Fruit fly (Drosophila melanogaster) whole organism, embryonic: ENCODE results near the gene CG13012.

Source experiments
- CG12155 ChIP-seq: fragments of 200-800 bp; sonication (Bioruptor generic); optimal IDR thresholded peaks from 3 replicates; lab custom pipeline; 2016; ENCODE audit warnings: missing biosample characterization, missing genetic modification characterization
- CG12236 ChIP-seq: fragments of 200-800 bp; sonication (Bioruptor generic); optimal IDR thresholded peaks from 2 replicates; lab custom pipeline; 2016; ENCODE audit warnings: missing biosample characterization, missing genetic modification characterization
- CG14014 ChIP-seq: fragments of 200-800 bp; sonication (Bioruptor generic); IDR thresholded peaks from 2 replicates; pipeline ENCODE4 v1.3.6; 2022; ENCODE audit warnings: missing biosample characterization, missing genetic modification characterization
- CG15011 ChIP-seq: fragments of 200-800 bp; sonication (Bioruptor generic); optimal IDR thresholded peaks from 3 replicates; lab custom pipeline; 2018; ENCODE audit warnings: missing biosample characterization, mild to moderate bottlenecking, missing genetic modification characterization
- CG15269 ChIP-seq: fragments of 200-800 bp; sonication (Bioruptor generic); optimal IDR thresholded peaks from 2 replicates; lab custom pipeline; 2018; ENCODE audit warnings: missing biosample characterization, mild to moderate bottlenecking, missing genetic modification characterization, moderate library complexity
- CG15479 ChIP-seq: fragments of 200-800 bp; sonication (Bioruptor generic); optimal IDR thresholded peaks from 3 replicates; lab custom pipeline; 2019; ENCODE audit warnings: missing biosample characterization, mild to moderate bottlenecking, missing genetic modification characterization, moderate library complexity
- CG1602 ChIP-seq: fragments of 200-800 bp; sonication (Bioruptor generic); optimal IDR thresholded peaks from 3 replicates; lab custom pipeline; 2016; ENCODE audit warnings: missing biosample characterization, missing genetic modification characterization
- CG17912 ChIP-seq: fragments of 200-800 bp; sonication (Bioruptor generic); optimal IDR thresholded peaks from 2 replicates; lab custom pipeline; 2018; ENCODE audit warnings: missing biosample characterization, mild to moderate bottlenecking, missing genetic modification characterization
- CG1832 ChIP-seq: fragments of 200-800 bp; sonication (Bioruptor generic); optimal IDR thresholded peaks from 2 replicates; lab custom pipeline; 2017; ENCODE audit warnings: missing biosample characterization, mild to moderate bottlenecking, missing genetic modification characterization, inconsistent platforms
- CG2116 ChIP-seq: fragments of 200-800 bp; sonication (Bioruptor generic); optimal IDR thresholded peaks from 3 replicates; lab custom pipeline; 2018; ENCODE audit warnings: missing biosample characterization, mild to moderate bottlenecking, missing genetic modification characterization
- CG2129 ChIP-seq: fragments of 200-800 bp; sonication (Bioruptor generic); IDR thresholded peaks from 2 replicates; pipeline ENCODE4 v1.3.6; 2022; ENCODE audit warnings: missing biosample characterization, missing genetic modification characterization; ENCODE audit not compliant: partially characterized antibody
- CG30403 ChIP-seq: fragments of 200-800 bp; sonication (Bioruptor generic); optimal IDR thresholded peaks from 3 replicates; lab custom pipeline; 2016; ENCODE audit warnings: missing biosample characterization, missing genetic modification characterization
- CG31388 ChIP-seq: fragments of 200-800 bp; sonication (Bioruptor generic); optimal IDR thresholded peaks from 2 replicates; lab custom pipeline; 2016; ENCODE audit warnings: missing biosample characterization, missing genetic modification characterization
- CG34224 ChIP-seq: fragments of 200-800 bp; sonication (Bioruptor generic); IDR thresholded peaks from 3 replicates; pipeline ENCODE4 v1.3.6; 2022; ENCODE audit warnings: missing biosample characterization, missing genetic modification characterization; ENCODE audit not compliant: partially characterized antibody
- CG3847 ChIP-seq: fragments of 200-800 bp; sonication (Bioruptor generic); IDR thresholded peaks from 2 replicates; pipeline ENCODE4 v1.3.6; 2022; ENCODE audit warnings: missing biosample characterization, missing genetic modification characterization
- CG6272 ChIP-seq: fragments of 200-800 bp; sonication (Bioruptor generic); IDR thresholded peaks from 2 replicates; pipeline ENCODE4 v1.3.6; 2022; ENCODE audit warnings: missing biosample characterization, missing genetic modification characterization
- CG8089 ChIP-seq: fragments of 200-800 bp; sonication (Bioruptor generic); optimal IDR thresholded peaks from 3 replicates; lab custom pipeline; 2016; ENCODE audit warnings: missing biosample characterization, missing genetic modification characterization
- CG8924 ChIP-seq: fragments of 200-800 bp; optimal IDR thresholded peaks from 3 replicates; lab custom pipeline; 2019; ENCODE audit warnings: missing biosample characterization, mild to moderate bottlenecking, missing genetic modification characterization, moderate library complexity
- CG9437 ChIP-seq: fragments of 200-800 bp; sonication (Bioruptor generic); optimal IDR thresholded peaks from 2 replicates; lab custom pipeline; 2018; ENCODE audit warnings: missing biosample characterization, mild to moderate bottlenecking, missing genetic modification characterization
- CTCF ChIP-seq: fragments of 200-800 bp; sonication (Bioruptor generic); optimal IDR thresholded peaks from 2 replicates; lab custom pipeline; 2017; ENCODE audit warnings: missing biosample characterization, mild to moderate bottlenecking, missing genetic modification characterization, moderate library complexity
- Camta ChIP-seq: fragments of 200-800 bp; sonication (Bioruptor generic); optimal IDR thresholded peaks from 2 replicates; lab custom pipeline; 2016; ENCODE audit warnings: missing biosample characterization, missing genetic modification characterization
- Dip3 ChIP-seq: fragments of 200-800 bp; sonication (Bioruptor generic); optimal IDR thresholded peaks from 3 replicates; lab custom pipeline; 2016; ENCODE audit warnings: missing biosample characterization, missing genetic modification characterization
- Hr51 ChIP-seq, 2 experiments: fragments of 200-800 bp; sonication (Bioruptor generic); optimal IDR thresholded peaks; 2 replicates in 1 of 2; 3 replicates in 1 of 2; lab custom pipeline; 2016 to 2018; ENCODE audit warnings: missing biosample characterization in 2 of 2, missing genetic modification characterization in 2 of 2, mild to moderate bottlenecking in 1 of 2, moderate library complexity in 1 of 2
- NC2β ChIP-seq: fragments of 200-800 bp; sonication (Bioruptor generic); optimal IDR thresholded peaks from 2 replicates; lab custom pipeline; 2016; ENCODE audit warnings: missing biosample characterization, missing genetic modification characterization
- Side ChIP-seq: fragments of 200-800 bp; sonication (Bioruptor generic); optimal IDR thresholded peaks from 2 replicates; lab custom pipeline; 2016; ENCODE audit warnings: missing biosample characterization, missing genetic modification characterization
- Stat92E ChIP-seq, 3 experiments: fragments of >200 bp in 2 of 3; fragments of 200-800 bp in 1 of 3; sonication (Bioruptor generic) in 1 of 3; optimal IDR thresholded peaks; 2 replicates each; lab custom pipeline; 2017 to 2019; ENCODE audit warnings: missing biosample characterization in 3 of 3, missing genetic modification characterization in 3 of 3, mild to moderate bottlenecking in 1 of 3, moderate library complexity in 1 of 3
- Trl ChIP-seq, 3 experiments: fragments of >200 bp in 2 of 3; fragments of 200-800 bp in 1 of 3; sonication (Bioruptor generic) in 1 of 3; optimal IDR thresholded peaks; 2 replicates in 1 of 3; 3 replicates in 2 of 3; lab custom pipeline; 2016 to 2017; ENCODE audit warnings: missing biosample characterization in 1 of 3, missing genetic modification characterization in 1 of 3
- Usf ChIP-seq: fragments of 200-800 bp; sonication (Bioruptor generic); optimal IDR thresholded peaks from 2 replicates; lab custom pipeline; 2017; ENCODE audit warnings: missing genotype, missing biosample characterization, missing genetic modification characterization
- Xbp1 ChIP-seq: fragments of 200-800 bp; sonication (Bioruptor generic); optimal IDR thresholded peaks from 3 replicates; lab custom pipeline; 2016; ENCODE audit warnings: missing biosample characterization, mild to moderate bottlenecking, missing genetic modification characterization
- al ChIP-seq: fragments of 200-800 bp; sonication (Bioruptor generic); IDR thresholded peaks from 2 replicates; pipeline ENCODE4 v1.3.6; 2022; ENCODE audit warnings: missing biosample characterization, missing genetic modification characterization
- chinmo ChIP-seq: fragments of 200-800 bp; sonication (Bioruptor generic); IDR thresholded peaks from 4 replicates; pipeline ENCODE4 v1.3.6; 2022; ENCODE audit warnings: missing biosample characterization, missing genetic modification characterization; ENCODE audit not compliant: partially characterized antibody
- crc ChIP-seq: fragments of 200-800 bp; sonication (Bioruptor generic); optimal IDR thresholded peaks from 2 replicates; lab custom pipeline; 2016; ENCODE audit warnings: missing biosample characterization, missing genetic modification characterization
- crol ChIP-seq: fragments of 200-800 bp; sonication (Bioruptor generic); IDR thresholded peaks from 2 replicates; pipeline ENCODE4 v1.3.6; 2022; ENCODE audit warnings: missing biosample characterization, missing genetic modification characterization
- dimm ChIP-seq: fragments of 200-800 bp; sonication (Bioruptor generic); IDR thresholded peaks from 2 replicates; pipeline ENCODE4 v1.3.6; 2022; ENCODE audit warnings: missing biosample characterization, missing genetic modification characterization
- en ChIP-seq: fragments of 200-800 bp; sonication (Bioruptor generic); optimal IDR thresholded peaks from 2 replicates; lab custom pipeline; 2016; ENCODE audit warnings: missing biosample characterization, missing genetic modification characterization
- gcm2 ChIP-seq: fragments of 200-800 bp; sonication (Bioruptor generic); optimal IDR thresholded peaks from 2 replicates; lab custom pipeline; 2016; ENCODE audit warnings: missing biosample characterization, missing genetic modification characterization
- hkb ChIP-seq, 2 experiments: fragments of 200-800 bp in 1 of 2; fragments of >200 bp in 1 of 2; sonication (Bioruptor generic) in 1 of 2; IDR thresholded peaks in 1 of 2; optimal IDR thresholded peaks in 1 of 2; 2 replicates each; pipeline versions ENCODE4 v1.3.6 to Lab custom; 2017 to 2022; ENCODE audit warnings: missing biosample characterization in 1 of 2, missing genetic modification characterization in 1 of 2
- inv ChIP-seq: fragments of 200-800 bp; sonication (Bioruptor generic); IDR thresholded peaks from 2 replicates; pipeline ENCODE4 v1.3.6; 2022; ENCODE audit warnings: missing biosample characterization, missing genetic modification characterization; ENCODE audit not compliant: partially characterized antibody
- ken ChIP-seq: fragments of 200-800 bp; sonication (Bioruptor generic); IDR thresholded peaks from 3 replicates; pipeline ENCODE4 v1.3.6; 2022; ENCODE audit warnings: missing biosample characterization, missing genetic modification characterization
- oc ChIP-seq: fragments of 200-800 bp; sonication (Bioruptor generic); optimal IDR thresholded peaks from 2 replicates; lab custom pipeline; 2018; ENCODE audit warnings: missing biosample characterization, mild to moderate bottlenecking, missing genetic modification characterization, moderate library complexity
- pan ChIP-seq, 4 experiments: fragments of >200 bp in 3 of 4; fragments of 200-800 bp in 1 of 4; sonication (Bioruptor generic) in 1 of 4; optimal IDR thresholded peaks in 3 of 4; IDR thresholded peaks in 1 of 4; 2 replicates each; pipeline versions ENCODE4 v1.3.6 to Lab custom; 2017 to 2022; ENCODE audit warnings: missing biosample characterization in 2 of 4, missing genetic modification characterization in 2 of 4, mixed read lengths in 1 of 4
- sc ChIP-seq, 3 experiments: fragments of >200 bp in 2 of 3; fragments of 200-800 bp in 1 of 3; sonication (Bioruptor generic) in 1 of 3; optimal IDR thresholded peaks; 2 replicates in 2 of 3; 3 replicates in 1 of 3; lab custom pipeline; 2017; ENCODE audit warnings: mild to moderate bottlenecking in 1 of 3, missing biosample characterization in 1 of 3, missing genetic modification characterization in 1 of 3, missing genetic modification reagents in 1 of 3
- scrt ChIP-seq: fragments of 200-800 bp; sonication (Bioruptor generic); optimal IDR thresholded peaks from 2 replicates; lab custom pipeline; 2018; ENCODE audit warnings: missing biosample characterization, mild to moderate bottlenecking, missing genetic modification characterization, moderate library complexity
- sr ChIP-seq: fragments of 200-800 bp; sonication (Bioruptor generic); IDR thresholded peaks from 3 replicates; pipeline ENCODE4 v1.3.6; 2022; ENCODE audit warnings: missing biosample characterization, missing genetic modification characterization
- sug ChIP-seq: fragments of 200-800 bp; optimal IDR thresholded peaks from 2 replicates; lab custom pipeline; 2019; ENCODE audit warnings: missing biosample characterization, mild to moderate bottlenecking, missing genetic modification characterization, moderate library complexity
- tgo ChIP-seq: fragments of 200-800 bp; sonication (Bioruptor generic); IDR thresholded peaks from 3 replicates; pipeline ENCODE4 v1.3.6; 2022; ENCODE audit warnings: missing biosample characterization, missing genetic modification characterization
- tup ChIP-seq: fragments of 200-800 bp; sonication (Bioruptor generic); optimal IDR thresholded peaks from 2 replicates; lab custom pipeline; 2016; ENCODE audit warnings: missing biosample characterization, mild to moderate bottlenecking, missing genetic modification characterization, moderate library complexity
- vfl ChIP-seq: fragments of 200-800 bp; sonication (Bioruptor generic); optimal IDR thresholded peaks from 2 replicates; lab custom pipeline; 2016; ENCODE audit warnings: missing biosample characterization, missing genetic modification characterization
- zen ChIP-seq: fragments of 200-800 bp; sonication (Bioruptor generic); optimal IDR thresholded peaks from 3 replicates; lab custom pipeline; 2018; ENCODE audit warnings: missing biosample characterization, mild to moderate bottlenecking, missing genetic modification characterization, moderate library complexity
- zf30C ChIP-seq: fragments of 200-800 bp; sonication (Bioruptor generic); optimal IDR thresholded peaks from 3 replicates; lab custom pipeline; 2018; ENCODE audit warnings: missing biosample characterization, mild to moderate bottlenecking, missing genetic modification characterization

Gene CG13012

DNA sequence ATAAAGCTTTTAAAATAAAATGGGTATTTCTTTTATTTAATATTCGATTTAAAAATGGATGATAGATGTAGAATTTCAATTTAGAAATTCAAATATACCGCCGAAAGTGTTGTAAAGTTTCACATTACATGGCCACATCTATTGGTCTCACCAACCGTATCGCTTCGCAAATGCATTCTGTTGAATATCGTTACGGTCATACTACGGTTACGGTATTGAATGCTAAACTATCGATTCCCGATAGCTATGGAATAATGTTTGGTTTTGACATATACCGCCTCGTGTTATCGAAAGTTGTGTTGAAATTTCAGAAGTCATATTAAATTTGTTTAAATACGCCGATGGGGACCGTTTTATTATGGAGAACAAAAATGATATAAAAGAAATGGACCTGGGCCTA, 25.5 kb downstream of the CG13012 start, which contains the start of the genes CG32573 and CG42512 (continued):
- TF ChIP-seq NC2β (no peak), en (no peak), tup (GFP tag; lab: Kevin White, UChicago) (no peak), crc (no peak), gcm2 (GFP tag; lab: Kevin White, UChicago) (no peak), Hr51 (GFP tag; optimal IDR thresholded peaks at IDR 0.05; lab: Kevin White, UChicago) (no peak), hkb (optimal IDR thresholded peaks at IDR 0.05; lab: Kevin White, UChicago) (no peak), hkb (GFP tag; IDR thresholded peaks at IDR 0.05; lab: Robert Waterston, UW) (no peak), CG17912 (GFP tag; lab: Kevin White, UChicago) (no peak), CG3847 (GFP tag; lab: Robert Waterston, UW) (peak; percentile 60), sug (no peak), CG15011 (GFP tag; lab: Kevin White, UChicago) (no peak), dimm (GFP tag; lab: Robert Waterston, UW) (no peak), CTCF (peak; percentile 38), inv (peak; percentile 44; the same call in 1 of the 2 replicates), CG34224 (GFP tag; lab: Robert Waterston, UW) (peak; percentile 79), zen (tag; lab: Kevin White, UChicago) (no peak), crol (no peak), CG2129 (GFP tag; lab: Robert Waterston, UW) (peak; percentile 42), vfl (GFP tag; lab: Kevin White, UChicago) (no peak), Usf (GFP tag; lab: Kevin White, UChicago) (no peak), sr (GFP tag; lab: Robert Waterston, UW) (no peak), CG8089 (GFP tag; lab: Kevin White, UChicago) (no peak), Stat92E (GFP tag; optimal IDR thresholded peaks at IDR 0.05; lab: Kevin White, UChicago) (no peak), tgo (GFP tag; lab: Robert Waterston, UW) (no peak), Side (GFP tag; lab: Kevin White, UChicago) (no peak), sc (optimal IDR thresholded peaks at IDR 0.05; lab: Kevin White, UChicago) (no peak), sc (GFP tag; optimal IDR thresholded peaks at IDR 0.05; lab: Kevin White, UChicago) (no peak), CG12236 (no peak), Dip3 (GFP tag; lab: Kevin White, UChicago) (no peak), scrt (GFP tag; lab: Kevin White, UChicago) (no peak), CG2116 (peak; percentile 71), CG8924 (no peak), chinmo (GFP tag; lab: Robert Waterston, UW) (peak; percentile 90), CG15269 (tag; lab: Kevin White, UChicago) (no peak), CG15479 (GFP tag; lab: Kevin White, UChicago) (no peak), Trl (optimal IDR thresholded peaks at IDR 0.05; lab: Kevin White, UChicago) (no peak), Trl (GFP tag; optimal IDR thresholded peaks at IDR 0.05; lab: Kevin White, UChicago) (no peak), Camta (GFP tag; lab: Kevin White, UChicago) (no peak), CG6272 (GFP tag; lab: Robert Waterston, UW) (no peak), pan (optimal IDR thresholded peaks at IDR 0.05; lab: Kevin White, UChicago) (no peak), pan (GFP tag; optimal IDR thresholded peaks at IDR 0.05 in 1 of 2, IDR thresholded peaks at IDR 0.05 in 1 of 2) (no peak), CG1602 (GFP tag; lab: Kevin White, UChicago) (no peak), ken (no peak), CG9437 (GFP tag; lab: Kevin White, UChicago) (peak; percentile 77), CG30403 (no peak), zf30C (no peak), CG14014 (GFP tag; lab: Robert Waterston, UW) (no peak), CG12155 (GFP tag; lab: Kevin White, UChicago) (no peak), al (no peak), Xbp1 (GFP tag; lab: Kevin White, UChicago) (no peak), CG1832 (GFP tag; lab: Kevin White, UChicago) (no peak), CG31388 (GFP tag; lab: Kevin White, UChicago) (no peak), oc (tag; lab: Kevin White, UChicago) (no peak)
